Worm (Caenorhabditis elegans) whole organism, L3 larva: ENCODE measurements around the gene F09G2.1.

ENCODE experiments used
- R02D3.7 ChIP-seq: fragments of 150-350 bp; optimal IDR thresholded peaks from 2 replicates; lab custom pipeline; 2014; ENCODE audit warnings: missing biosample characterization, missing genetic modification characterization
- ZK546.5 ChIP-seq: sonication (generic microtip); optimal IDR thresholded peaks from 2 replicates; lab custom pipeline; 2017; ENCODE audit warnings: missing biosample characterization, missing genetic modification characterization
- aly-2 ChIP-seq: fragments of 150-350 bp; optimal IDR thresholded peaks from 2 replicates; lab custom pipeline; 2014; ENCODE audit warnings: missing biosample characterization, missing genetic modification characterization
- ceh-16 ChIP-seq: sonication (generic microtip); optimal IDR thresholded peaks from 2 replicates; lab custom pipeline; 2017; ENCODE audit warnings: missing biosample characterization, missing genetic modification characterization
- ceh-28 ChIP-seq: fragments of 150-350 bp; optimal IDR thresholded peaks from 2 replicates; lab custom pipeline; 2014; ENCODE audit warnings: missing biosample characterization, missing genetic modification reagents, missing genetic modification characterization
- ceh-82 ChIP-seq: fragments of 150-350 bp; optimal IDR thresholded peaks from 2 replicates; lab custom pipeline; 2014; ENCODE audit warnings: missing biosample characterization, missing genetic modification characterization
- ceh-9 ChIP-seq: sonication (generic microtip); optimal IDR thresholded peaks from 2 replicates; lab custom pipeline; 2018; ENCODE audit warnings: missing biosample characterization, missing genetic modification characterization
- egl-27 ChIP-seq: sonication (generic microtip); optimal IDR thresholded peaks from 4 replicates; lab custom pipeline; 2017; ENCODE audit warnings: missing biosample characterization, missing genetic modification reagents, missing genetic modification characterization
- egl-5 ChIP-seq: fragments of 150-350 bp; optimal IDR thresholded peaks from 2 replicates; lab custom pipeline; 2017; ENCODE audit warnings: missing biosample characterization, missing genetic modification reagents, missing genetic modification characterization, inconsistent platforms
- elt-1 ChIP-seq: fragments of 150-350 bp; optimal IDR thresholded peaks from 2 replicates; lab custom pipeline; 2014; ENCODE audit warnings: missing biosample characterization, missing genetic modification characterization
- elt-3 ChIP-seq, 3 experiments: fragments of 150-350 bp in 1 of 3; sonication (generic microtip) in 2 of 3; optimal IDR thresholded peaks; 2 replicates in 2 of 3; 4 replicates in 1 of 3; lab custom pipeline; 2014 to 2017; ENCODE audit warnings: missing biosample characterization in 3 of 3, missing genetic modification characterization in 3 of 3
- eor-1 ChIP-seq, 2 experiments: fragments of 150-350 bp; optimal IDR thresholded peaks; 2 replicates each; lab custom pipeline; 2014 to 2018; ENCODE audit warnings: missing biosample characterization in 2 of 2, missing genetic modification characterization in 2 of 2
- fkh-10 ChIP-seq: sonication (generic microtip); optimal IDR thresholded peaks from 2 replicates; lab custom pipeline; 2017; ENCODE audit warnings: missing biosample characterization, missing genetic modification reagents, missing genetic modification characterization
- fos-1 ChIP-seq: fragments of 150-350 bp; optimal IDR thresholded peaks from 2 replicates; lab custom pipeline; 2014; ENCODE audit warnings: missing biosample characterization, missing genetic modification characterization
- hmg-11 ChIP-seq: sonication (generic microtip); optimal IDR thresholded peaks from 2 replicates; lab custom pipeline; 2016; ENCODE audit warnings: missing genetic modification characterization, missing compliant biosample characterization
- jun-1 ChIP-seq: fragments of 150-350 bp; optimal IDR thresholded peaks from 2 replicates; lab custom pipeline; 2014; ENCODE audit warnings: missing biosample characterization, missing genetic modification reagents, missing genetic modification characterization
- lin-15B ChIP-seq: fragments of 150-350 bp; optimal IDR thresholded peaks from 2 replicates; lab custom pipeline; 2014; ENCODE audit warnings: missing biosample characterization, missing genetic modification characterization
- lin-39 ChIP-seq: fragments of 150-350 bp; optimal IDR thresholded peaks from 2 replicates; lab custom pipeline; 2018; ENCODE audit warnings: missing biosample characterization, missing genetic modification reagents, missing genetic modification characterization
- mdl-1 ChIP-seq: fragments of 150-350 bp; optimal IDR thresholded peaks from 2 replicates; lab custom pipeline; 2014; ENCODE audit warnings: missing biosample characterization, missing genetic modification characterization
- mml-1 ChIP-seq: fragments of 150-350 bp; sonication (generic microtip); optimal IDR thresholded peaks from 3 replicates; lab custom pipeline; 2014; ENCODE audit warnings: missing biosample characterization, missing genetic modification characterization
- nfya-1 ChIP-seq: sonication (generic microtip); optimal IDR thresholded peaks from 2 replicates; lab custom pipeline; 2017; ENCODE audit warnings: missing genetic modification characterization, mild to moderate bottlenecking, missing compliant biosample characterization, antibody characterized with exemption, moderate library complexity; ENCODE audit not compliant: insufficient read depth
- nhr-11 ChIP-seq: fragments of 150-350 bp; optimal IDR thresholded peaks from 2 replicates; lab custom pipeline; 2014; ENCODE audit warnings: missing biosample characterization, missing genetic modification characterization
- nhr-12 ChIP-seq: fragments of 150-350 bp; optimal IDR thresholded peaks from 2 replicates; lab custom pipeline; 2014; ENCODE audit warnings: missing biosample characterization, missing genetic modification characterization
- nhr-23 ChIP-seq: fragments of 150-350 bp; optimal IDR thresholded peaks from 2 replicates; lab custom pipeline; 2014; ENCODE audit warnings: missing biosample characterization, missing genetic modification reagents, missing genetic modification characterization
- nhr-237 ChIP-seq: fragments of 150-350 bp; optimal IDR thresholded peaks from 2 replicates; lab custom pipeline; 2014; ENCODE audit warnings: missing biosample characterization, missing genetic modification characterization
- nhr-25 ChIP-seq: sonication (generic microtip); optimal IDR thresholded peaks from 2 replicates; lab custom pipeline; 2017; ENCODE audit warnings: missing biosample characterization, missing genetic modification characterization
- nhr-28 ChIP-seq: fragments of 150-350 bp; optimal IDR thresholded peaks from 2 replicates; lab custom pipeline; 2014; ENCODE audit warnings: missing biosample characterization, missing genetic modification characterization
- nhr-43 ChIP-seq: sonication (generic microtip); optimal IDR thresholded peaks from 2 replicates; lab custom pipeline; 2016; ENCODE audit warnings: mild to moderate bottlenecking, missing genetic modification characterization, missing compliant biosample characterization; ENCODE audit not compliant: poor library complexity, severe bottlenecking
- nhr-67 ChIP-seq: fragments of 150-350 bp; optimal IDR thresholded peaks from 2 replicates; lab custom pipeline; 2014; ENCODE audit warnings: missing biosample characterization, missing genetic modification characterization
- nhr-76 ChIP-seq: fragments of 150-350 bp; sonication (generic microtip); optimal IDR thresholded peaks from 5 replicates; lab custom pipeline; 2014; ENCODE audit warnings: missing biosample characterization, missing genetic modification characterization
- nhr-77 ChIP-seq: fragments of 150-350 bp; optimal IDR thresholded peaks from 2 replicates; lab custom pipeline; 2014; ENCODE audit warnings: missing biosample characterization, missing genetic modification characterization
- pha-4 ChIP-seq: fragments of 150-350 bp; optimal IDR thresholded peaks from 2 replicates; lab custom pipeline; 2014; ENCODE audit warnings: missing biosample characterization, missing genetic modification reagents, missing genetic modification characterization
- sea-2 ChIP-seq: fragments of 150-350 bp; sonication (generic microtip); optimal IDR thresholded peaks from 4 replicates; lab custom pipeline; 2014; ENCODE audit warnings: missing biosample characterization, missing genetic modification reagents, missing genetic modification characterization
- skn-1 ChIP-seq: fragments of 150-350 bp; optimal IDR thresholded peaks from 2 replicates; lab custom pipeline; 2014; ENCODE audit warnings: missing biosample characterization, missing genetic modification characterization
- tbx-2 ChIP-seq: sonication (generic microtip); optimal IDR thresholded peaks from 2 replicates; lab custom pipeline; 2016; ENCODE audit warnings: mild to moderate bottlenecking, missing genetic modification characterization, missing compliant biosample characterization
- unc-62 ChIP-seq: fragments of 150-350 bp; sonication (generic microtip); optimal IDR thresholded peaks from 4 replicates; lab custom pipeline; 2014; ENCODE audit warnings: missing biosample characterization, missing genetic modification reagents, missing genetic modification characterization
- zag-1 ChIP-seq: fragments of 150-350 bp; optimal IDR thresholded peaks from 2 replicates; lab custom pipeline; 2014; ENCODE audit warnings: missing biosample characterization, missing genetic modification characterization
- ztf-11 ChIP-seq: fragments of 150-350 bp; optimal IDR thresholded peaks from 2 replicates; lab custom pipeline; 2014; ENCODE audit warnings: missing biosample characterization, missing genetic modification characterization

F09G2.1 gene

ce11 chrV:7220973-7221519 is 21.0 kb downstream of the F09G2.1 start, which contains the start of the genes C13F10.8, C13F10.6 and kxd-1:
Gene C13F10.8, minus strand, starts transcription at chrV:7221023.
Gene C13F10.6, minus strand, starts transcription at chrV:7221039.
Gene kxd-1, plus strand, starts transcription at chrV:7221469.
- peak; percentile 3 for TF ChIP-seq nhr-23 (tag; lab: Kevin White, UChicago)
- no peak for TF ChIP-seq tbx-2 (tag; lab: Kevin White, UChicago)
- TF ChIP-seq elt-3 (tag; optimal IDR thresholded peaks at IDR 0.05; lab: Kevin White, UChicago) = no peak
- TF ChIP-seq ceh-28 (tag; lab: Kevin White, UChicago) = peak; percentile 9
- TF ChIP-seq nfya-1 (tag; lab: Kevin White, UChicago) = peak; percentile 6
- TF ChIP-seq hmg-11 (tag; lab: Kevin White, UChicago) = peak; percentile 28
- TF ChIP-seq nhr-28 = no peak
- TF ChIP-seq, all 47 proteins: peak for 4

ce11 chrV:7223152-7223551 is 23.1 kb downstream of the F09G2.1 start, which contains the start of gene C13F10.7:
Gene C13F10.7, minus strand, starts transcription at chrV:7223252.
- no peak for TF ChIP-seq nhr-25 (tag; lab: Kevin White, UChicago)
- TF ChIP-seq nhr-77 (tag; lab: Kevin White, UChicago) = no peak
- TF ChIP-seq elt-3 (tag; optimal IDR thresholded peaks at IDR 0.05; lab: Kevin White, UChicago) = no peak
- TF ChIP-seq hmg-11 (tag; lab: Kevin White, UChicago) = no peak
- no peak for TF ChIP-seq elt-1
- no peak for TF ChIP-seq ZK546.5 (tag; lab: Kevin White, UChicago)
- no peak for TF ChIP-seq ztf-11 (tag; lab: Kevin White, UChicago)
- TF ChIP-seq egl-27 (tag; lab: Kevin White, UChicago) = no peak

ce11 chrV:7223941-7224340 is 23.9 kb downstream of the F09G2.1 start, which contains the start of gene C13F10.1:
Gene C13F10.1, plus strand, starts transcription at chrV:7224078.
- TF ChIP-seq lin-15B (tag; lab: Kevin White, UChicago) (no peak), hmg-11 (tag; lab: Kevin White, UChicago) (peak; percentile 57), nhr-76 (tag; lab: Kevin White, UChicago) (no peak), lin-39 (tag; lab: Kevin White, UChicago) (peak; percentile 63), egl-5 (tag; lab: Kevin White, UChicago) (peak; percentile 54), zag-1 (tag; lab: Kevin White, UChicago) (no peak), R02D3.7 (tag; lab: Kevin White, UChicago) (no peak), nhr-43 (tag; lab: Kevin White, UChicago) (no peak), nhr-11 (tag; lab: Kevin White, UChicago) (no peak), eor-1 (tag; optimal IDR thresholded peaks at IDR 0.05; lab: Kevin White, UChicago) (no peak), nfya-1 (tag; lab: Kevin White, UChicago) (peak; percentile 29)

- TF ChIP-seq nhr-12 (tag; lab: Kevin White, UChicago) (no peak), ceh-9 (tag; lab: Kevin White, UChicago) (no peak), sea-2 (GFP tag; lab: Kevin White, UChicago) (no peak), nhr-25 (tag; lab: Kevin White, UChicago) (no peak), skn-1 (tag; lab: Kevin White, UChicago) (no peak), jun-1 (no peak), elt-3 (tag; optimal IDR thresholded peaks at IDR 0.05; lab: Kevin White, UChicago) (no peak), fos-1 (tag; lab: Kevin White, UChicago) (no peak), fkh-10 (GFP tag; lab: Kevin White, UChicago) (no peak), nhr-11 (tag; lab: Kevin White, UChicago) (no peak), nhr-237 (tag; lab: Kevin White, UChicago) (no peak), elt-1 (no peak), lin-15B (tag; lab: Kevin White, UChicago) (no peak), egl-27 (tag; lab: Kevin White, UChicago) (no peak), unc-62 (GFP tag; lab: Kevin White, UChicago) (no peak), nhr-77 (tag; lab: Kevin White, UChicago) (no peak)
Observed at ce11 chrV:7224353-7224752, 24.3 kb downstream of the F09G2.1 start.

ce11 chrV:7224947-7225346 is 24.9 kb downstream of the F09G2.1 start, which contains the start of gene fkb-3:
Gene fkb-3, plus strand, starts transcription at chrV:7225223.
- peak; percentile 12 for TF ChIP-seq ceh-28 (tag; lab: Kevin White, UChicago)
- TF ChIP-seq ceh-16 (tag; lab: Kevin White, UChicago) = no peak
- TF ChIP-seq pha-4 (tag; lab: Kevin White, UChicago) = no peak
- TF ChIP-seq lin-15B (tag; lab: Kevin White, UChicago) = peak; percentile 3
- no peak for TF ChIP-seq jun-1
- TF ChIP-seq mdl-1 (tag; lab: Kevin White, UChicago) = no peak
- TF ChIP-seq eor-1 (tag; optimal IDR thresholded peaks at IDR 0.05; lab: Kevin White, UChicago) = no peak
- TF ChIP-seq elt-1 = peak; percentile 30
- TF ChIP-seq sea-2 (GFP tag; lab: Kevin White, UChicago) = no peak
- no peak for TF ChIP-seq mml-1 (tag; lab: Kevin White, UChicago)
- no peak for TF ChIP-seq zag-1 (tag; lab: Kevin White, UChicago)
- TF ChIP-seq ceh-82 (tag; lab: Kevin White, UChicago) = no peak
- TF ChIP-seq lin-39 (tag; lab: Kevin White, UChicago) = no peak
- TF ChIP-seq elt-3 (tag; optimal IDR thresholded peaks at IDR 0.05; lab: Kevin White, UChicago) = peak in 1 of 3 experiments; percentile 18
- no peak for TF ChIP-seq nhr-237 (tag; lab: Kevin White, UChicago)
- TF ChIP-seq fos-1 (tag; lab: Kevin White, UChicago) = no peak
- no peak for TF ChIP-seq egl-5 (tag; lab: Kevin White, UChicago)
- TF ChIP-seq hmg-11 (tag; lab: Kevin White, UChicago) = no peak
- peak; percentile 65 for TF ChIP-seq nhr-23 (tag; lab: Kevin White, UChicago)
- no peak for TF ChIP-seq fkh-10 (GFP tag; lab: Kevin White, UChicago)
- TF ChIP-seq nhr-43 (tag; lab: Kevin White, UChicago) = no peak
- TF ChIP-seq aly-2 (tag; lab: Kevin White, UChicago) = no peak
- no peak for TF ChIP-seq tbx-2 (tag; lab: Kevin White, UChicago)
- no peak for TF ChIP-seq nhr-76 (tag; lab: Kevin White, UChicago)
- no peak for TF ChIP-seq nhr-11 (tag; lab: Kevin White, UChicago)
- TF ChIP-seq nhr-67 (tag; lab: Kevin White, UChicago) = no peak
- peak; percentile 74 for TF ChIP-seq nhr-25 (tag; lab: Kevin White, UChicago)
